Worm (Caenorhabditis elegans): Measurements from ENCODE around the gene B0496.1.

B0496.1 gene

DNA sequence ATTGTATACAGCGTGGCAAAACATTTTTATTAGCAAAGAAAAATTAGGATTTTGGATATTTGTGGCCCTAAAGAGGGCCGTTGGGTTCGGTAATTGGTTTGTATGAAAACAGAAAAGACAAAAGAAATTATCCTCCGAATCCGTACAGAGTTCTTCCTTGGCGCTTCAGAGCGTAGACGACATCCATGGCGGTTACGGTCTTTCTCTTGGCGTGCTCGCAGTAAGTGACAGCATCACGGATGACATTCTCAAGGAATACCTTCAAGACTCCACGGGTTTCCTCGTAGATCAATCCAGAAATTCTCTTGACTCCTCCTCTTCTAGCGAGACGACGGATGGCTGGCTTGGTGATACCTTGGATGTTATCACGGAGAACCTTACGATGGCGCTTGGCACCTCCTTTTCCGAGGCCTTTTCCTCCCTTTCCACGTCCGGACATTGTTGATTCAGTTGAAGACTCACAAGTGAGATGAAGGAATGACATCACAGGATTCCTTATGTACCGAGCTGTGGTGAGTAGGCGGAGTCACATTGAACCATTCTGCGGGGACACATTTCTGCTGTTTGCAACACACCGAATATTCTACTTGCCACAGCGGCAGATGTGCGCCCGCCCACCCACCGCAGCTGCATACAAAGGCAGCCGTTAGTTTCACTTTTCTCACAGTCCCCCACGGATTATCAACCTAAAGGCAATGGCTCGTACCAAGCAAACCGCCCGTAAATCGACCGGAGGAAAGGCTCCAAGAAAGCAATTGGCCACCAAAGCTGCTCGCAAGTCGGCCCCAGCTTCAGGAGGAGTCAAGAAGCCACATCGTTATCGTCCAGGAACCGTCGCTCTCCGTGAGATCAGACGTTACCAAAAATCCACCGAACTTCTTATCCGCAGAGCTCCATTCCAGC lies 41.7 kb downstream of the B0496.1 start, which contains the start of the genes his-60 and his-59 (continued):
- TF ChIP-seq efl-1 (optimal IDR thresholded peaks at IDR 0.05) (peak; percentile 8 to 28), efl-1 (GFP tag; optimal IDR thresholded peaks at IDR 0.05 in 1 of 2) (no peak), C34B4.2 (tag; optimal IDR thresholded peaks at IDR 0.05) (no peak), elt-2 (tag; optimal IDR thresholded peaks at IDR 0.05) (no peak), unc-62 (GFP tag; optimal IDR thresholded peaks at IDR 0.05) (no peak), mef-2 (tag; optimal IDR thresholded peaks at IDR 0.05) (no peak), nhr-71 (tag; optimal IDR thresholded peaks at IDR 0.05) (peak; percentile 57), Y116A8C.19 (tag; optimal IDR thresholded peaks at IDR 0.05; ENCODE audit: borderline replicate concordance) (no peak), efl-3 (GFP tag; optimal IDR thresholded peaks at IDR 0.05) (peak; percentile 70), tbx-2 (tag; optimal IDR thresholded peaks at IDR 0.05) (peak; percentile 47), lin-39 (tag; optimal IDR thresholded peaks at IDR 0.05) (peak; percentile 36), dpl-1 (GFP tag; optimal IDR thresholded peaks at IDR 0.05) (no peak), unc-86 (tag; optimal IDR thresholded peaks at IDR 0.05) (peak; percentile 58), grh-1 (GFP tag; IDR thresholded peaks at IDR 0.05) (peak; percentile 47; the same call in 1 of the 2 replicates), C04F5.9 (tag; optimal IDR thresholded peaks at IDR 0.05) (no peak), rnt-1 (tag; optimal IDR thresholded peaks at IDR 0.05) (peak; percentile 31), pqm-1 (tag; optimal IDR thresholded peaks at IDR 0.05) (no peak), ceh-90 (tag; optimal IDR thresholded peaks at IDR 0.05) (no peak), sox-4 (tag; optimal IDR thresholded peaks at IDR 0.05) (no peak), nhr-47 (tag; optimal IDR thresholded peaks at IDR 0.05) (no peak), fkh-4 (tag; optimal IDR thresholded peaks at IDR 0.05; ENCODE audit: borderline replicate concordance) (no peak), irx-1 (tag; optimal IDR thresholded peaks at IDR 0.05) (no peak), aly-2 (tag; optimal IDR thresholded peaks at IDR 0.05) (no peak), zip-4 (GFP tag; optimal IDR thresholded peaks at IDR 0.05) (no peak), nhr-20 (tag; optimal IDR thresholded peaks at IDR 0.05) (peak; percentile 43), skn-1 (tag; optimal IDR thresholded peaks at IDR 0.05) (no peak), lin-13 (GFP tag; optimal IDR thresholded peaks at IDR 0.05) (no peak), mdl-1 (tag; optimal IDR thresholded peaks at IDR 0.05) (no peak), alr-1 (tag; optimal IDR thresholded peaks at IDR 0.05; ENCODE audit: borderline replicate concordance) (no peak), mep-1 (tag; optimal IDR thresholded peaks at IDR 0.05) (peak; percentile 58), pag-3 (tag; optimal IDR thresholded peaks at IDR 0.05; ENCODE audit: borderline replicate concordance, insufficient read depth) (no peak), ceh-88 (GFP tag; IDR thresholded peaks at IDR 0.05) (0 out of 2 replicates have a peak, but pooled peaks have one; percentile 14), lin-14 (GFP tag; optimal IDR thresholded peaks at IDR 0.05) (peak; percentile 67), C16A3.4 (tag; optimal IDR thresholded peaks at IDR 0.05) (peak; percentile 36), nhr-237 (tag; optimal IDR thresholded peaks at IDR 0.05) (no peak), isw-1 (GFP tag; IDR thresholded peaks at IDR 0.05) (peak; percentile 7; the same call in 1 of the 2 replicates)

DNA sequence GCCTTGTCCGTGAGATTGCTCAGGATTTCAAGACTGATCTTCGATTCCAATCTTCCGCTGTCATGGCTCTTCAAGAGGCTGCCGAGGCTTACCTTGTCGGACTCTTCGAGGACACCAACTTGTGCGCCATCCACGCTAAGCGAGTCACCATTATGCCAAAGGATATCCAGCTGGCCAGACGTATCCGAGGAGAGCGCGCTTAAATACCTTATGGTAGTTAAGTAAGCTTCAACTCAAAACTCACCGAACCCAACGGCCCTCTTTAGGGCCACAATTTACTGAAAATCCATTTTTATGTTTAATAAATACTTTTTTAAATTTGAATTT lies 42.3 kb downstream of the B0496.1 start:
- no peak for TF ChIP-seq sup-37 (GFP tag; optimal IDR thresholded peaks at IDR 0.05)
- TF ChIP-seq nhr-77 (tag; optimal IDR thresholded peaks at IDR 0.05) = no peak
- TF ChIP-seq unc-130 (tag; optimal IDR thresholded peaks at IDR 0.05) = no peak
- no peak for TF ChIP-seq ceh-8 (GFP tag; optimal IDR thresholded peaks at IDR 0.05)
